Fruit fly (Drosophila melanogaster): ENCODE results near the gene GstZ2.

GstZ2 gene

DNA sequence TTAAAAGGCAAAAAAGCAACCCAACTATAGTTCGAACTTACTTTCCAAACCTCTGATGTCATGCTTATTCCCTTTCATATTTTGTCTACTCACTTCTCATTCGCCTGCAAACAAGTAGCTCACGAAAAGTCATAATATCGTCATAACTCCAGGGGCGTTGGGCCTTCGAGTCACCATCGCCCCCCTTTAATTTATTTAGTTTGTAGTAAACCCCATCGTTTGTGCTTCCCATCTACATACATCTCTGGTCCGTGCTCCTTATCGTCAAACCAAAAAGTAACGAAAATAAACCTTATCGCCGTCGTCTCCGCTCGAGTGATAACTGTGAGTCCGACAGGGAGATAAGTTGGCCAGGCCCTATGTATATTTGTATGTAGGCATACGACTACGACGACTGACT lies 31.5 kb downstream of the GstZ2 start (continued):
- TF ChIP-seq CG34224 (GFP tag; IDR thresholded peaks at IDR 0.05; ENCODE audit: partially characterized antibody) = no peak
- no peak for TF ChIP-seq Lim3 (GFP tag; IDR thresholded peaks at IDR 0.05)
- TF ChIP-seq Fer2 (tag; optimal IDR thresholded peaks at IDR 0.05) = peak; percentile 49
- TF ChIP-seq ash1 (GFP tag; optimal IDR thresholded peaks at IDR 0.05) = peak; percentile 34
- TF ChIP-seq Fer1 (GFP tag; optimal IDR thresholded peaks at IDR 0.05) = peak; percentile 87
- no peak for TF ChIP-seq wek (GFP tag; optimal IDR thresholded peaks at IDR 0.05)
- TF ChIP-seq D19B (GFP tag; optimal IDR thresholded peaks at IDR 0.05) = peak; percentile 52
- no peak for TF ChIP-seq crol (GFP tag; IDR thresholded peaks at IDR 0.05)
- TF ChIP-seq CG18476 (GFP tag; optimal IDR thresholded peaks at IDR 0.05) = peak; percentile 20
- peak; percentile 89 for TF ChIP-seq CG12769 (tag; optimal IDR thresholded peaks at IDR 0.05)
- TF ChIP-seq ro (GFP tag; IDR thresholded peaks at IDR 0.05) = no peak
- TF ChIP-seq Mes4 (GFP tag; optimal IDR thresholded peaks at IDR 0.05) = no peak
- TF ChIP-seq sc (optimal IDR thresholded peaks at IDR 0.05) = no peak
- TF ChIP-seq sc (GFP tag; optimal IDR thresholded peaks at IDR 0.05) = no peak
- TF ChIP-seq ap (GFP tag; IDR thresholded peaks at IDR 0.05) = no peak
- no peak for TF ChIP-seq sna (GFP tag; IDR thresholded peaks at IDR 0.05; ENCODE audit: partially characterized antibody)
- TF ChIP-seq fru (optimal IDR thresholded peaks at IDR 0.05) = no peak
- no peak for TF ChIP-seq CG3726 (GFP tag; IDR thresholded peaks at IDR 0.05)
- peak; percentile 44 for TF ChIP-seq CG18011 (GFP tag; optimal IDR thresholded peaks at IDR 0.05)
- TF ChIP-seq Taf1 (GFP tag; IDR thresholded peaks at IDR 0.05) = peak; percentile 41; the same call in 1 of the 2 replicates
- peak; percentile 34 for TF ChIP-seq jumu (GFP tag; optimal IDR thresholded peaks at IDR 0.05)
- TF ChIP-seq scrt (GFP tag; optimal IDR thresholded peaks at IDR 0.05) = peak; percentile 63
- TF ChIP-seq Fer3 (tag; optimal IDR thresholded peaks at IDR 0.05) = peak; percentile 86
- TF ChIP-seq CG10543 (GFP tag; optimal IDR thresholded peaks at IDR 0.05) = peak; percentile 86
- no peak for TF ChIP-seq gfzf (GFP tag; optimal IDR thresholded peaks at IDR 0.05)
- peak; percentile 66 for TF ChIP-seq Ada2b (GFP tag; IDR thresholded peaks at IDR 0.05)
- peak; percentile 74 for TF ChIP-seq CoRest (tag; optimal IDR thresholded peaks at IDR 0.05)
- peak; percentile 52; the same call in 1 of the 3 replicates for TF ChIP-seq Aef1 (GFP tag; IDR thresholded peaks at IDR 0.05)
- TF ChIP-seq z (GFP tag; IDR thresholded peaks at IDR 0.05) = no peak
- TF ChIP-seq CG14050 (GFP tag; IDR thresholded peaks at IDR 0.05) = peak; percentile 39; the same call in 1 of the 3 replicates
- no peak for TF ChIP-seq amos (GFP tag; IDR thresholded peaks at IDR 0.05; ENCODE audit: partially characterized antibody)
- no peak for TF ChIP-seq Kr (GFP tag; optimal IDR thresholded peaks at IDR 0.05)
- no peak for TF ChIP-seq CG12236 (GFP tag; optimal IDR thresholded peaks at IDR 0.05)
- peak; percentile 50 for TF ChIP-seq CG1792 (GFP tag; optimal IDR thresholded peaks at IDR 0.05)
- TF ChIP-seq CG14667 (GFP tag; IDR thresholded peaks at IDR 0.05) = no peak
- peak; percentile 61 for TF ChIP-seq CG15011 (GFP tag; optimal IDR thresholded peaks at IDR 0.05)
- no peak for TF ChIP-seq luna (GFP tag; optimal IDR thresholded peaks at IDR 0.05)
- peak; percentile 33 for TF ChIP-seq CG10654 (GFP tag; optimal IDR thresholded peaks at IDR 0.05)
- peak; percentile 53 for TF ChIP-seq CG17829 (tag; optimal IDR thresholded peaks at IDR 0.05)
- peak; percentile 78 for TF ChIP-seq grau (tag; optimal IDR thresholded peaks at IDR 0.05)
- no peak for TF ChIP-seq Oli (tag; optimal IDR thresholded peaks at IDR 0.05)
- peak; percentile 72 for TF ChIP-seq ems (GFP tag; optimal IDR thresholded peaks at IDR 0.05)
- TF ChIP-seq CG1233 (GFP tag; optimal IDR thresholded peaks at IDR 0.05) = peak; percentile 30
- peak; percentile 31 for TF ChIP-seq phol (tag; optimal IDR thresholded peaks at IDR 0.05)
- TF ChIP-seq CG10565 (GFP tag; optimal IDR thresholded peaks at IDR 0.05) = no peak
- no peak for TF ChIP-seq CG1832 (GFP tag; optimal IDR thresholded peaks at IDR 0.05)
- peak; percentile 55 for TF ChIP-seq unpg (GFP tag; optimal IDR thresholded peaks at IDR 0.05)
- TF ChIP-seq Optix (GFP tag; IDR thresholded peaks at IDR 0.05) = 0 out of 3 replicates have a peak, but pooled peaks have one; percentile 47
- TF ChIP-seq prd (optimal IDR thresholded peaks at IDR 0.05) = no peak
- TF ChIP-seq prd (GFP tag; IDR thresholded peaks at IDR 0.05) = peak; percentile 54; the same call in 2 of the 3 replicates
- TF ChIP-seq CG14441 (GFP tag; IDR thresholded peaks at IDR 0.05) = no peak
- no peak for TF ChIP-seq CG4404 (GFP tag; IDR thresholded peaks at IDR 0.05)
